Fruit fly (Drosophila melanogaster): ENCODE measurements around the gene Rpt2.
A peak's percentile ranks its signal among the peaks of the same experiment; 100 is the strongest.

The Rpt2 gene

DNA sequence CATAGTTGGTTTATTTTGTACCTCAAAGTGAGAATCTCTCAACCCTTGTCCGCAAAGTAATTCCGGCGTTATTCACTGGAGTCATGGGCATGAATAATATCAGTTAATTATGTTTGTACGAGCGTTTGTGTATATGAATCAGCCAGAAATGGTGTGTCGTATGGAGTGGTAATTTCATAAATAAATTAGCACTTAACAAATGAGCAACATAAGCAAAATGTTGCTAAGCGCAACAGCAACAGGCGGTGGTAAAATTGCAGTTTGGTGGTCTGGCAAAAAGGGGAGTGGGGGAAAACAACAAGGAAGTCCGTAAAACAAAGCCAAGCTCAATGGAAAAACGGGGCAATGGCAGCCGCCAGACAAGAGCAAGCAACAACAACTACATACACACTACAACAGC is 45.7 kb downstream of the Rpt2 start:
- TF ChIP-seq Rel (GFP tag; optimal IDR thresholded peaks at IDR 0.05) (no peak), Rel (tag; optimal IDR thresholded peaks at IDR 0.05) (no peak), CG32264 (GFP tag; optimal IDR thresholded peaks at IDR 0.05) (no peak), brk (GFP tag; optimal IDR thresholded peaks at IDR 0.05) (no peak), Hr83 (GFP tag; optimal IDR thresholded peaks at IDR 0.05; ENCODE audit: poor library complexity, severe bottlenecking) (no peak), Dfd (GFP tag; optimal IDR thresholded peaks at IDR 0.05) (no peak), GATAd (GFP tag; optimal IDR thresholded peaks at IDR 0.05) (no peak), Vsx2 (GFP tag; optimal IDR thresholded peaks at IDR 0.05; ENCODE audit: partially characterized antibody) (no peak), woc (GFP tag; optimal IDR thresholded peaks at IDR 0.05) (no peak), h (GFP tag; optimal IDR thresholded peaks at IDR 0.05) (no peak), ey (GFP tag; optimal IDR thresholded peaks at IDR 0.05) (no peak), fru (GFP tag; optimal IDR thresholded peaks at IDR 0.05) (no peak), rgr (GFP tag; optimal IDR thresholded peaks at IDR 0.05) (no peak), lola (GFP tag; optimal IDR thresholded peaks at IDR 0.05) (no peak), CrebA (GFP tag; optimal IDR thresholded peaks at IDR 0.05; ENCODE audit: borderline replicate concordance) (no peak), dl (GFP tag; optimal IDR thresholded peaks at IDR 0.05; ENCODE audit: insufficient read depth in 1 of 2, partially characterized antibody in 2 of 2) (no peak)

DNA sequence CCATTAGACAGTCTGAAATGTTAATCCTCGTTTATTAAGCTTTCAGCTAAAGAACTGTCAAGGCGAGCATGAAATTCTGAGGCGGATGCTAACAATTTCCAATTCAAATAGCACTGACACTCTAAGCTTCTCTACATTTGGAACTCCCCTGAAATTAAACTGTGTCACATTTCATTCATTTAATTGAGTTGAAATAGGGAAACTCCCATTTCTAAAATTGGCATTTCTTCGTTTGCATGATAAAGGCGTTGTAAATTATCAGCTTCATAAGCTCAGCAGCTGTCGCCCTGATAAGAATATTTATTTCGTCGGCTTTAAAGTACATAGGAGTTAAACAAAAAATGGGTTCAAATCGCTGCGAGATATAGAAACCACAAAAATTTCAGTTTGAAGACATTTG is 46.2 kb downstream of the Rpt2 start:
- TF ChIP-seq lola (GFP tag; optimal IDR thresholded peaks at IDR 0.05), result no peak
- no peak for TF ChIP-seq Rel (GFP tag; optimal IDR thresholded peaks at IDR 0.05)
- TF ChIP-seq Rel (tag; optimal IDR thresholded peaks at IDR 0.05), result peak; percentile 99

DNA sequence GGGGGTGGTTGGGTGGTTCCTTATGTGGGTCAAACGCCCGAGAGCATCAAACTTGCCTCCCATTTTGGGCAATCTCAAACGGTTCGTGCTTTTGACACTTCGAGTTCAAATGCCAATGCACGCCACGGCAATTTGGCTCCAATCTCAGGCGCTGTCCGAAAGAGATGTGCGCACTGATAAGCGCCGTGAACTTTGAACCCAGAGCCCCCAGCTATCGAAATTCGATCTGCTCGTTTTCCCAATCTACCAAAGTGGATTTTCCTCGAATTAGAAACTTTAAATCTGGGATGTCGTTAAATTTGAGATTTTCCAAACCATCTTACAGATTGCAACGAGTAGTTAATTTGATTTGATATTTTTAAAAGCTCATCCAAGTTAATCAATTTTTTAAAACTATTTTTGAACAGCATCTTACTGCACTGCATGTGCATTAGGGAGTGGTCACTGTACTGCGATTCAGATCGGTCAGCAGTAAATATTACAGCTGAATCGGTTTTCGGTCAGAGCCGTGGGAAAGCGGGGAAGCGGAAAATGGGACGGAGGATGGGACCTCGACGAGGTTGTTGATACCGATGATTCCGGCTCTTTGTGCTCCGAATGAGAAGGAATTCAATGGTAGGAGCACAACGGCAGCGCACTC is 47.1 kb downstream of the Rpt2 start:
- TF ChIP-seq fru (GFP tag; optimal IDR thresholded peaks at IDR 0.05), result peak; percentile 8
- no peak for TF ChIP-seq usp (GFP tag; optimal IDR thresholded peaks at IDR 0.05)
- TF ChIP-seq woc (GFP tag; optimal IDR thresholded peaks at IDR 0.05), result no peak

DNA sequence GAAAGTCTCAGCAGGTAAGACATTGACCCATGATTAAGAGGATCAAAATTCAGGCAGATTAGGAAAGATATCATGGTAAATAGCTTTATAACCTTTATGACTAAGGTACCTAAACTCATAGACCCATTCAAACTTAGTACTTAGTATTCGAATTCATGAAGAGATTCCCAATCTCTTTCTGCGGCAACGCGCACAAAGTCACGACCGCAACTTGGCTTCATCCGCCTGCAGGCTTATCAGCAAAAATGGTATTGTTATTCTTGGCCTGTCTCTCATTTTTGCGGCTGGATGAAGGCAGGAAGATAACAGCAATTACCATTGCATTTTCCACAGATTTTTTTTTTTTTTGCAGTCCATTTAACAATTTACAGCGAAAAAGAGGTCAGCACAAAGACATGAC is 51.1 kb downstream of the Rpt2 start:
- TF ChIP-seq Mio (GFP tag; optimal IDR thresholded peaks at IDR 0.05) (no peak), rgr (GFP tag; optimal IDR thresholded peaks at IDR 0.05) (no peak), Hr83 (GFP tag; optimal IDR thresholded peaks at IDR 0.05; ENCODE audit: poor library complexity, severe bottlenecking) (no peak)
